Worm (Caenorhabditis elegans) whole organism, L2 larva: Measurements from ENCODE around the gene W02B3.3.

ENCODE experiments used
- ama-1 ChIP-seq: fragments of 150-350 bp; optimal IDR thresholded peaks from 2 replicates; lab custom pipeline; 2018; ENCODE audit warnings: inconsistent platforms
- egl-27 ChIP-seq: sonication (generic microtip); optimal IDR thresholded peaks from 3 replicates; lab custom pipeline; 2017; ENCODE audit warnings: missing biosample characterization, missing genetic modification reagents, missing genetic modification characterization
- mdl-1 ChIP-seq, 2 experiments: fragments of 150-350 bp in 1 of 2; sonication (generic microtip) in 1 of 2; optimal IDR thresholded peaks; 2 replicates each; lab custom pipeline; 2017; ENCODE audit warnings: missing biosample characterization in 2 of 2, missing genetic modification characterization in 2 of 2

DNA sequence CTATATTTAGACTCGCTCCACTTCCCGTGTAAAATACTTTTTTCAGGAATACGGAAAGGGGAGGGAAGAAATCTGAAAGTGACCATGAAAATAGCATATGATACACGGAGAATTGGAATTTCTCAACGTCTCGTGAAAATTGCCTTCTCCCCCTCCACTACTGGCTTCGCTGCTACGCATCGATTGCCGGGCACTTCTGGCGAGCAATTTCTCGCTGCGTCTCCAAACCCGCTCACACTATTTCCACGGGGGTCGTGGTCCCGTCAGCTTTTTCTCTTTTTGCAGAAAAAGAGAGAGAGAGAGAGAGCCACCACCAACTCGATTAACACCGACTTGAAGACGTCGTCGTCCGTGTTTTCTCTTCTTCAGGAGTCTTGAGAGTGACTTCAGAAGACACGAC, 2.8 kb upstream of the W02B3.3 start:
- TF ChIP-seq egl-27 (peak; percentile 58), mdl-1 (tag; optimal IDR thresholded peaks at IDR 0.05; lab: Kevin White, UChicago) (peak; percentile 1 to 69), ama-1 (lab: Kevin White, UChicago) (no peak)
